Worm (Caenorhabditis elegans) whole organism, young adult: ENCODE data around the gene nhr-167.

Experiments used
- B0019.2 ChIP-seq: fragments of 200-800 bp; sonication (Bioruptor generic); conservative IDR thresholded peaks from 2 replicates; pipeline ENCODE4 v1.3.6; 2022; ENCODE audit warnings: missing genetic modification reagents, missing genetic modification characterization, missing compliant biosample characterization
- B0035.1 ChIP-seq: sonication (generic microtip); optimal IDR thresholded peaks from 2 replicates; lab custom pipeline; 2016; ENCODE audit warnings: missing genetic modification characterization, mild to moderate bottlenecking, missing compliant biosample characterization, missing genotype, missing genetic modification reagents
- C17E4.6 ChIP-seq: fragments of 200-800 bp; sonication (Bioruptor generic); IDR thresholded peaks from 2 replicates; pipeline ENCODE4 v1.3.6; 2022; ENCODE audit warnings: missing genetic modification reagents, missing genetic modification characterization, missing compliant biosample characterization
- D2030.7 ChIP-seq: fragments of 200-800 bp; sonication (Bioruptor generic); IDR thresholded peaks from 2 replicates; pipeline ENCODE4 v1.3.6; 2022; ENCODE audit warnings: missing genetic modification reagents, missing genetic modification characterization, missing compliant biosample characterization
- F10E7.11 ChIP-seq: sonication (generic microtip); optimal IDR thresholded peaks from 2 replicates; lab custom pipeline; 2017; ENCODE audit warnings: mild to moderate bottlenecking, missing genetic modification characterization, moderate library complexity, missing compliant biosample characterization
- F52B5.7 ChIP-seq: sonication (generic microtip); optimal IDR thresholded peaks from 2 replicates; lab custom pipeline; 2016; ENCODE audit warnings: mild to moderate bottlenecking, missing genetic modification characterization, missing compliant biosample characterization
- F57A8.1 ChIP-seq: fragments of 200-800 bp; sonication (Bioruptor generic); optimal IDR thresholded peaks from 2 replicates; lab custom pipeline; 2018; ENCODE audit warnings: mild to moderate bottlenecking, missing genetic modification characterization, moderate library complexity, missing compliant biosample characterization
- K11D2.4 ChIP-seq: fragments of 200-800 bp; sonication (Bioruptor generic); IDR thresholded peaks from 2 replicates; pipeline ENCODE4 v1.3.6; 2022; ENCODE audit warnings: missing genetic modification reagents, missing genetic modification characterization, missing compliant biosample characterization
- K12H6.12 ChIP-seq: fragments of 200-800 bp; sonication (Bioruptor generic); optimal IDR thresholded peaks from 2 replicates; lab custom pipeline; 2018; ENCODE audit warnings: mild to moderate bottlenecking, missing genetic modification characterization, missing compliant biosample characterization
- Y53F4B.3 ChIP-seq: fragments of 200-800 bp; sonication (Bioruptor generic); IDR thresholded peaks from 2 replicates; pipeline ENCODE4 v1.3.6; 2022; ENCODE audit warnings: missing genetic modification reagents, missing genetic modification characterization, missing compliant biosample characterization
- Y95B8A.8 ChIP-seq: fragments of 200-800 bp; sonication (Bioruptor generic); IDR thresholded peaks from 2 replicates; pipeline ENCODE4 v1.3.6; 2022; ENCODE audit warnings: missing genetic modification reagents, missing genetic modification characterization, missing compliant biosample characterization
- akir-1 ChIP-seq: fragments of 200-800 bp; sonication (Bioruptor generic); optimal IDR thresholded peaks from 2 replicates; lab custom pipeline; 2018; ENCODE audit warnings: mild to moderate bottlenecking, missing genetic modification characterization, moderate library complexity, missing compliant biosample characterization
- ceh-40 ChIP-seq: fragments of 200-800 bp; sonication (Bioruptor generic); IDR thresholded peaks from 2 replicates; pipeline ENCODE4 v1.3.6; 2022; ENCODE audit warnings: missing genetic modification characterization, missing compliant biosample characterization
- chd-7 ChIP-seq: sonication (generic microtip); optimal IDR thresholded peaks from 2 replicates; lab custom pipeline; 2016; ENCODE audit warnings: mild to moderate bottlenecking, missing genetic modification characterization, moderate library complexity, missing compliant biosample characterization
- die-1 ChIP-seq: sonication (generic microtip); optimal IDR thresholded peaks from 2 replicates; lab custom pipeline; 2016; ENCODE audit warnings: missing genotype, mild to moderate bottlenecking, missing genetic modification characterization, missing compliant biosample characterization
- dpl-1 ChIP-seq: fragments of 150-350 bp; optimal IDR thresholded peaks from 2 replicates; lab custom pipeline; 2014; ENCODE audit warnings: missing biosample characterization, missing genetic modification reagents, missing genetic modification characterization
- egl-18 ChIP-seq: fragments of 200-800 bp; sonication (Bioruptor generic); IDR thresholded peaks from 2 replicates; pipeline ENCODE4 v1.3.6; 2022; ENCODE audit warnings: missing genetic modification reagents, missing genetic modification characterization, missing compliant biosample characterization
- egl-44 ChIP-seq: fragments of 200-800 bp; sonication (Bioruptor generic); IDR thresholded peaks from 2 replicates; pipeline ENCODE4 v1.3.6; 2022; ENCODE audit warnings: missing genetic modification reagents, missing genetic modification characterization, missing compliant biosample characterization
- egrh-3 ChIP-seq: fragments of 200-800 bp; sonication (Bioruptor generic); IDR thresholded peaks from 2 replicates; pipeline ENCODE4 v1.3.6; 2022; ENCODE audit warnings: missing genetic modification reagents, missing genetic modification characterization, missing compliant biosample characterization
- hlh-12 ChIP-seq: sonication (generic microtip); optimal IDR thresholded peaks from 2 replicates; lab custom pipeline; 2016; ENCODE audit warnings: missing genetic modification characterization, missing compliant biosample characterization
- hmg-1.2 ChIP-seq: fragments of 200-800 bp; sonication (Bioruptor generic); IDR thresholded peaks from 2 replicates; pipeline ENCODE4 v1.3.6; 2022; ENCODE audit warnings: missing genetic modification reagents, missing genetic modification characterization, missing compliant biosample characterization
- hmg-20 ChIP-seq: fragments of 200-800 bp; sonication (Bioruptor generic); IDR thresholded peaks from 2 replicates; pipeline ENCODE4 v1.3.6; 2022; ENCODE audit warnings: missing genetic modification reagents, missing genetic modification characterization, missing compliant biosample characterization
- hrde-1 ChIP-seq: sonication (generic microtip); optimal IDR thresholded peaks from 2 replicates; lab custom pipeline; 2016; ENCODE audit warnings: missing genetic modification characterization, mild to moderate bottlenecking, missing compliant biosample characterization, moderate library complexity, missing genotype, missing genetic modification reagents, borderline replicate concordance
- let-607 ChIP-seq, 2 experiments: fragments of 200-800 bp in 1 of 2; sonication (Bioruptor generic) in 1 of 2; sonication (generic microtip) in 1 of 2; optimal IDR thresholded peaks; 2 replicates each; lab custom pipeline; 2016 to 2018; ENCODE audit warnings: mild to moderate bottlenecking in 2 of 2, missing compliant biosample characterization in 2 of 2, missing genetic modification characterization in 2 of 2, moderate library complexity in 2 of 2, missing genotype in 1 of 2
- lin-35 ChIP-seq, 3 experiments: fragments of 150-350 bp in 2 of 3; sonication (generic microtip) in 1 of 3; optimal IDR thresholded peaks; 2 replicates each; lab custom pipeline; 2014 to 2018; ENCODE audit warnings: missing biosample characterization in 3 of 3, missing genetic modification characterization in 3 of 3, missing genetic modification reagents in 3 of 3
- lin-54 ChIP-seq: fragments of 200-800 bp; sonication (Bioruptor generic); optimal IDR thresholded peaks from 2 replicates; lab custom pipeline; 2018; ENCODE audit warnings: mild to moderate bottlenecking, missing genetic modification characterization, missing compliant biosample characterization
- lsl-1 ChIP-seq: fragments of 200-800 bp; sonication (Bioruptor generic); optimal IDR thresholded peaks from 2 replicates; lab custom pipeline; 2018; ENCODE audit warnings: mild to moderate bottlenecking, missing genetic modification characterization, moderate library complexity, missing compliant biosample characterization
- lsy-27 ChIP-seq: sonication (generic microtip); optimal IDR thresholded peaks from 2 replicates; lab custom pipeline; 2017; ENCODE audit warnings: missing genetic modification characterization, mild to moderate bottlenecking, missing compliant biosample characterization, antibody characterized with exemption, missing genotype, borderline replicate concordance; ENCODE audit not compliant: insufficient read depth
- madf-10 ChIP-seq: sonication (generic microtip); optimal IDR thresholded peaks from 2 replicates; lab custom pipeline; 2016; ENCODE audit warnings: mild to moderate bottlenecking, missing genetic modification characterization, missing compliant biosample characterization
- mel-28 ChIP-seq: sonication (generic microtip); optimal IDR thresholded peaks from 2 replicates; lab custom pipeline; 2016; ENCODE audit warnings: borderline replicate concordance, mild to moderate bottlenecking, missing genetic modification characterization, missing compliant biosample characterization
- mes-4 ChIP-seq: sonication (generic microtip); optimal IDR thresholded peaks from 2 replicates; lab custom pipeline; 2016; ENCODE audit warnings: missing genotype, missing genetic modification characterization, missing compliant biosample characterization
- nfya-2 ChIP-seq: fragments of 200-800 bp; sonication (Bioruptor generic); IDR thresholded peaks from 2 replicates; pipeline ENCODE4 v1.3.6; 2022; ENCODE audit warnings: missing genetic modification reagents, missing genetic modification characterization, missing compliant biosample characterization
- nhr-179 ChIP-seq: sonication (generic microtip); optimal IDR thresholded peaks from 2 replicates; lab custom pipeline; 2016; ENCODE audit warnings: mild to moderate bottlenecking, missing genetic modification characterization, missing compliant biosample characterization
- nhr-27 ChIP-seq: fragments of 200-800 bp; sonication (Bioruptor generic); optimal IDR thresholded peaks from 2 replicates; lab custom pipeline; 2018; ENCODE audit warnings: mild to moderate bottlenecking, missing genetic modification characterization, moderate library complexity, missing compliant biosample characterization
- rcor-1 ChIP-seq: fragments of 200-800 bp; sonication (Bioruptor generic); IDR thresholded peaks from 2 replicates; pipeline ENCODE4 v1.3.6; 2022; ENCODE audit warnings: missing genetic modification reagents, missing genetic modification characterization, missing compliant biosample characterization
- snpc-3.4 ChIP-seq: sonication (generic microtip); optimal IDR thresholded peaks from 2 replicates; lab custom pipeline; 2017; ENCODE audit warnings: missing genetic modification characterization, mild to moderate bottlenecking, missing compliant biosample characterization, antibody characterized with exemption, moderate library complexity, missing genotype, missing genetic modification reagents
- somi-1 ChIP-seq: fragments of 200-800 bp; sonication (Bioruptor generic); optimal IDR thresholded peaks from 2 replicates; lab custom pipeline; 2018; ENCODE audit warnings: mild to moderate bottlenecking, missing genetic modification characterization, missing compliant biosample characterization
- tbp1 ChIP-seq: fragments of 200-800 bp; sonication (Bioruptor generic); optimal IDR thresholded peaks from 2 replicates; lab custom pipeline; 2018; ENCODE audit warnings: mild to moderate bottlenecking, missing genetic modification characterization, missing compliant biosample characterization
- tlf-1 ChIP-seq: fragments of 200-800 bp; sonication (Bioruptor generic); optimal IDR thresholded peaks from 2 replicates; lab custom pipeline; 2018; ENCODE audit warnings: mild to moderate bottlenecking, missing genetic modification characterization, missing compliant biosample characterization
- zfh-2 ChIP-seq: fragments of 200-800 bp; sonication (Bioruptor generic); conservative IDR thresholded peaks from 2 replicates; pipeline ENCODE4 v1.3.6; 2022; ENCODE audit warnings: missing genetic modification reagents, missing genetic modification characterization, missing compliant biosample characterization
- ztf-26 ChIP-seq: sonication (generic microtip); optimal IDR thresholded peaks from 2 replicates; lab custom pipeline; 2017; ENCODE audit warnings: missing genetic modification characterization, missing compliant biosample characterization
- ztf-3 ChIP-seq: fragments of 200-800 bp; sonication (Bioruptor generic); optimal IDR thresholded peaks from 2 replicates; lab custom pipeline; 2018; ENCODE audit warnings: mild to moderate bottlenecking, missing genetic modification characterization, missing compliant biosample characterization

Gene nhr-167

DNA sequence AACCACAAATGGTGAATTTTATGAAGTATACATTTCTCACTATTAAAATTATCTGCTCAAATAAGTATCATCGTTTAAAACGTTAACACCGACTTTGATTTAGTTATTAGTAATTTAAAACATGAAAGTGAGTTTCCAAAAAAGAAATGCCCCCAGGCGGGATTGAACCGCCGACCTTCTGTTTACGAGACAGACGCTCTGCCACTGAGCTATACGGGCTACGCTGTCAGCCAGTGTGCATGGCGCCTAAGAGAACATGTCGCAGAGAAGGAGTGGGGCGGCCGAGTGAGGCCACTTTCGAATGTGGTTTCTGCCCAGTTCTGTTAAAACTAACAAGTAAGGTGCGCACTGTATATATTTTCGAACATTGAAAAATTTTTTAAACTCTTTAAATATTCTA lies 47.0 kb downstream of the nhr-167 start (continued):
- TF ChIP-seq nhr-179 (tag; lab: Kevin White, UChicago), result peak; percentile 39
- TF ChIP-seq F52B5.7 (tag; lab: Kevin White, UChicago), result peak; percentile 66
- TF ChIP-seq Y95B8A.8 (GFP tag; lab: Robert Waterston, UW), result no peak
- no peak for TF ChIP-seq nfya-2 (GFP tag; lab: Robert Waterston, UW)
- no peak for TF ChIP-seq zfh-2 (GFP tag; lab: Robert Waterston, UW)
- peak; percentile 68 for TF ChIP-seq somi-1 (GFP tag; lab: Kevin White, UChicago)
- no peak for TF ChIP-seq akir-1 (GFP tag; lab: Kevin White, UChicago)
- no peak for TF ChIP-seq tlf-1 (GFP tag; lab: Kevin White, UChicago)
- peak; percentile 58 for TF ChIP-seq snpc-3.4 (tag; lab: Kevin White, UChicago)
- peak; percentile 83 for TF ChIP-seq D2030.7 (GFP tag; lab: Robert Waterston, UW)
- no peak for TF ChIP-seq F10E7.11 (tag; lab: Kevin White, UChicago)
- no peak for TF ChIP-seq B0019.2
- no peak for TF ChIP-seq ceh-40 (GFP tag; lab: Robert Waterston, UW)
- peak; percentile 84 for TF ChIP-seq die-1 (tag; lab: Kevin White, UChicago)
- no peak for TF ChIP-seq C17E4.6 (GFP tag; lab: Robert Waterston, UW)
- peak; percentile 59; the same call in 1 of the 2 replicates for TF ChIP-seq egrh-3 (GFP tag; lab: Robert Waterston, UW)
- TF ChIP-seq B0035.1 (tag; lab: Kevin White, UChicago), result no peak
- peak; percentile 39 for TF ChIP-seq mel-28 (tag; lab: Kevin White, UChicago)
- TF ChIP-seq lsy-27 (tag; lab: Kevin White, UChicago), result no peak
- TF ChIP-seq nhr-27 (tag; lab: Kevin White, UChicago), result no peak
- no peak for TF ChIP-seq dpl-1
- TF ChIP-seq Y53F4B.3, result no peak
- peak; percentile 18 for TF ChIP-seq hrde-1 (tag; lab: Kevin White, UChicago)
- TF ChIP-seq rcor-1 (GFP tag; lab: Robert Waterston, UW), result peak; percentile 81
- peak; percentile 82 for TF ChIP-seq hmg-1.2 (GFP tag; lab: Robert Waterston, UW)
- TF ChIP-seq ztf-26, result peak; percentile 71
- peak; percentile 82 for TF ChIP-seq egl-44 (GFP tag; lab: Robert Waterston, UW)
- TF ChIP-seq egl-18 (GFP tag; lab: Robert Waterston, UW), result no peak
- no peak for TF ChIP-seq F57A8.1 (GFP tag; lab: Kevin White, UChicago)
- peak; percentile 50 for TF ChIP-seq lin-54 (GFP tag; lab: Kevin White, UChicago)
- TF ChIP-seq lin-35 (GFP tag; optimal IDR thresholded peaks at IDR 0.05; lab: Kevin White, UChicago), result no peak
- TF ChIP-seq tbp1 (GFP tag; lab: Kevin White, UChicago), result peak; percentile 96
- TF ChIP-seq chd-7 (tag; lab: Kevin White, UChicago), result peak; percentile 37
- peak; percentile 59 for TF ChIP-seq mes-4
- TF ChIP-seq ztf-3 (GFP tag; lab: Kevin White, UChicago), result no peak
- TF ChIP-seq hmg-20, result peak; percentile 72; the same call in 1 of the 2 replicates
- peak in 1 of 2 experiments; percentile 54 for TF ChIP-seq let-607 (tag; optimal IDR thresholded peaks at IDR 0.05; lab: Kevin White, UChicago)
- TF ChIP-seq lsl-1 (GFP tag; lab: Kevin White, UChicago), result peak; percentile 4
- peak; percentile 77 for TF ChIP-seq madf-10
- TF ChIP-seq K11D2.4, result peak; percentile 81
- TF ChIP-seq hlh-12 (tag; lab: Kevin White, UChicago), result no peak
- TF ChIP-seq K12H6.12, result peak; percentile 19
